Worm (Caenorhabditis elegans) whole organism, young adult: ENCODE results near the gene R05D3.9.
"Not testable (repeated sequence)": the region's sequence is repeated elsewhere in the genome, so short reads cannot be mapped to it uniquely, and the experiment has no call there.

Source experiments
- B0035.1 ChIP-seq: sonication (generic microtip); optimal IDR thresholded peaks from 2 replicates; lab custom pipeline; 2016; ENCODE audit warnings: missing genetic modification characterization, mild to moderate bottlenecking, missing compliant biosample characterization, missing genotype, missing genetic modification reagents
- B0336.3 ChIP-seq: fragments of 200-800 bp; sonication (Bioruptor generic); IDR thresholded peaks from 2 replicates; pipeline ENCODE4 v1.3.6; 2022; ENCODE audit warnings: missing genetic modification characterization, missing compliant biosample characterization
- C06A6.2 ChIP-seq: fragments of 200-800 bp; sonication (Bioruptor generic); conservative IDR thresholded peaks from 2 replicates; pipeline ENCODE4 v1.3.6; 2022; ENCODE audit warnings: missing genetic modification characterization, missing compliant biosample characterization
- F10E7.11 ChIP-seq: sonication (generic microtip); optimal IDR thresholded peaks from 2 replicates; lab custom pipeline; 2017; ENCODE audit warnings: mild to moderate bottlenecking, missing genetic modification characterization, moderate library complexity, missing compliant biosample characterization
- F33H1.4 ChIP-seq: fragments of 200-800 bp; sonication (Bioruptor generic); IDR thresholded peaks from 2 replicates; pipeline ENCODE4 v1.3.6; 2022; ENCODE audit warnings: missing genetic modification reagents, missing genetic modification characterization, missing compliant biosample characterization
- T26A5.8 ChIP-seq: sonication (generic microtip); optimal IDR thresholded peaks from 2 replicates; lab custom pipeline; 2016; ENCODE audit warnings: missing genetic modification characterization, missing compliant biosample characterization
- Y53F4B.3 ChIP-seq: fragments of 200-800 bp; sonication (Bioruptor generic); IDR thresholded peaks from 2 replicates; pipeline ENCODE4 v1.3.6; 2022; ENCODE audit warnings: missing genetic modification reagents, missing genetic modification characterization, missing compliant biosample characterization
- Y56A3A.18 ChIP-seq: fragments of 200-800 bp; sonication (Bioruptor generic); IDR thresholded peaks from 2 replicates; pipeline ENCODE4 v1.3.6; 2022; ENCODE audit warnings: missing genetic modification reagents, missing genetic modification characterization, missing compliant biosample characterization
- Y79H2A.3 ChIP-seq: fragments of 200-800 bp; sonication (Bioruptor generic); conservative IDR thresholded peaks from 2 replicates; pipeline ENCODE4 v1.3.6; 2022; ENCODE audit warnings: missing genetic modification reagents, missing genetic modification characterization, missing compliant biosample characterization
- attf-5 ChIP-seq: fragments of 200-800 bp; sonication (Bioruptor generic); optimal IDR thresholded peaks from 2 replicates; lab custom pipeline; 2018; ENCODE audit warnings: mild to moderate bottlenecking, missing genetic modification characterization, missing compliant biosample characterization
- attf-6 ChIP-seq: fragments of 200-800 bp; sonication (Bioruptor generic); IDR thresholded peaks from 2 replicates; pipeline ENCODE4 v1.3.6; 2022; ENCODE audit warnings: missing genetic modification reagents, missing genetic modification characterization, missing compliant biosample characterization
- bed-2 ChIP-seq: fragments of 200-800 bp; sonication (Bioruptor generic); IDR thresholded peaks from 2 replicates; pipeline ENCODE4 v1.3.6; 2022; ENCODE audit warnings: missing genetic modification reagents, missing genetic modification characterization, missing compliant biosample characterization
- ccch-3 ChIP-seq: fragments of 200-800 bp; sonication (Bioruptor generic); optimal IDR thresholded peaks from 2 replicates; lab custom pipeline; 2018; ENCODE audit warnings: mild to moderate bottlenecking, missing genetic modification characterization, missing compliant biosample characterization
- cebp-2 ChIP-seq: fragments of 200-800 bp; sonication (Bioruptor generic); IDR thresholded peaks from 2 replicates; pipeline ENCODE4 v1.3.6; 2022; ENCODE audit warnings: missing genetic modification characterization, missing compliant biosample characterization
- ceh-40 ChIP-seq: fragments of 200-800 bp; sonication (Bioruptor generic); IDR thresholded peaks from 2 replicates; pipeline ENCODE4 v1.3.6; 2022; ENCODE audit warnings: missing genetic modification characterization, missing compliant biosample characterization
- ceh-79 ChIP-seq: sonication (generic microtip); optimal IDR thresholded peaks from 2 replicates; lab custom pipeline; 2017; ENCODE audit warnings: mild to moderate bottlenecking, missing genetic modification characterization, missing compliant biosample characterization
- efl-1 ChIP-seq: fragments of 150-350 bp; optimal IDR thresholded peaks from 2 replicates; lab custom pipeline; 2014; ENCODE audit warnings: missing biosample characterization, missing genetic modification reagents, missing genetic modification characterization
- egl-18 ChIP-seq: fragments of 200-800 bp; sonication (Bioruptor generic); IDR thresholded peaks from 2 replicates; pipeline ENCODE4 v1.3.6; 2022; ENCODE audit warnings: missing genetic modification reagents, missing genetic modification characterization, missing compliant biosample characterization
- egrh-3 ChIP-seq: fragments of 200-800 bp; sonication (Bioruptor generic); IDR thresholded peaks from 2 replicates; pipeline ENCODE4 v1.3.6; 2022; ENCODE audit warnings: missing genetic modification reagents, missing genetic modification characterization, missing compliant biosample characterization
- ekl-4 ChIP-seq: fragments of 200-800 bp; sonication (Bioruptor generic); IDR thresholded peaks from 2 replicates; pipeline ENCODE4 v1.3.6; 2022; ENCODE audit warnings: missing genetic modification reagents, missing genetic modification characterization, missing compliant biosample characterization
- ets-4 ChIP-seq: fragments of 200-800 bp; sonication (Bioruptor generic); optimal IDR thresholded peaks from 2 replicates; lab custom pipeline; 2018; ENCODE audit warnings: mild to moderate bottlenecking, missing genetic modification characterization, missing compliant biosample characterization
- him-1 ChIP-seq: sonication (generic microtip); optimal IDR thresholded peaks from 2 replicates; lab custom pipeline; 2016; ENCODE audit warnings: missing genotype, missing genetic modification reagents, missing genetic modification characterization, missing compliant biosample characterization
- hsf-1 ChIP-seq: fragments of 200-800 bp; sonication (Bioruptor generic); IDR thresholded peaks from 2 replicates; pipeline ENCODE4 v1.3.6; 2022; ENCODE audit warnings: missing genetic modification reagents, missing genetic modification characterization, missing compliant biosample characterization
- lag-1 ChIP-seq: fragments of 200-800 bp; sonication (Bioruptor generic); IDR thresholded peaks from 2 replicates; pipeline ENCODE4 v1.3.6; 2022; ENCODE audit warnings: missing genetic modification reagents, missing genetic modification characterization, missing compliant biosample characterization
- lin-40 ChIP-seq: sonication (generic microtip); optimal IDR thresholded peaks from 2 replicates; lab custom pipeline; 2016; ENCODE audit warnings: missing genetic modification characterization, mild to moderate bottlenecking, missing compliant biosample characterization, missing genotype, missing genetic modification reagents
- lin-54 ChIP-seq: fragments of 200-800 bp; sonication (Bioruptor generic); optimal IDR thresholded peaks from 2 replicates; lab custom pipeline; 2018; ENCODE audit warnings: mild to moderate bottlenecking, missing genetic modification characterization, missing compliant biosample characterization
- lir-1 ChIP-seq: fragments of 200-800 bp; sonication (Bioruptor generic); conservative IDR thresholded peaks from 2 replicates; pipeline ENCODE4 v1.3.6; 2022; ENCODE audit warnings: missing genetic modification reagents, missing genetic modification characterization, missing compliant biosample characterization
- lsl-1 ChIP-seq: fragments of 200-800 bp; sonication (Bioruptor generic); optimal IDR thresholded peaks from 2 replicates; lab custom pipeline; 2018; ENCODE audit warnings: mild to moderate bottlenecking, missing genetic modification characterization, moderate library complexity, missing compliant biosample characterization
- madf-10 ChIP-seq: sonication (generic microtip); optimal IDR thresholded peaks from 2 replicates; lab custom pipeline; 2016; ENCODE audit warnings: mild to moderate bottlenecking, missing genetic modification characterization, missing compliant biosample characterization
- madf-8 ChIP-seq: fragments of 200-800 bp; sonication (Bioruptor generic); conservative IDR thresholded peaks from 2 replicates; pipeline ENCODE4 v1.3.6; 2022; ENCODE audit warnings: missing genetic modification reagents, missing genetic modification characterization, missing compliant biosample characterization
- nfyb-1 ChIP-seq: fragments of 200-800 bp; sonication (Bioruptor generic); IDR thresholded peaks from 2 replicates; pipeline ENCODE4 v1.3.6; 2022; ENCODE audit warnings: missing genetic modification reagents, missing genetic modification characterization, missing compliant biosample characterization
- rcor-1 ChIP-seq: fragments of 200-800 bp; sonication (Bioruptor generic); IDR thresholded peaks from 2 replicates; pipeline ENCODE4 v1.3.6; 2022; ENCODE audit warnings: missing genetic modification reagents, missing genetic modification characterization, missing compliant biosample characterization
- repo-1 ChIP-seq: sonication (generic microtip); optimal IDR thresholded peaks from 2 replicates; lab custom pipeline; 2017; ENCODE audit warnings: mild to moderate bottlenecking, missing genetic modification characterization, missing compliant biosample characterization
- rpc-1 ChIP-seq, 2 experiments: fragments of 150-350 bp in 1 of 2; sonication (generic microtip) in 1 of 2; optimal IDR thresholded peaks; 2 replicates each; lab custom pipeline; 2014 to 2018; ENCODE audit warnings: missing biosample characterization in 1 of 2, missing genetic modification characterization in 1 of 2, missing genetic modification reagents in 1 of 2, missing genotype in 1 of 2
- sea-2 ChIP-seq: fragments of 200-800 bp; sonication (Bioruptor generic); IDR thresholded peaks from 2 replicates; pipeline ENCODE4 v1.3.6; 2022; ENCODE audit warnings: missing genetic modification characterization, missing compliant biosample characterization
- snpc-1.1 ChIP-seq: sonication (generic microtip); optimal IDR thresholded peaks from 2 replicates; lab custom pipeline; 2017; ENCODE audit warnings: missing genetic modification characterization, mild to moderate bottlenecking, missing compliant biosample characterization, antibody characterized with exemption, moderate library complexity, missing genotype, missing genetic modification reagents; ENCODE audit not compliant: insufficient read depth
- sptf-2 ChIP-seq: fragments of 200-800 bp; sonication (Bioruptor generic); optimal IDR thresholded peaks from 2 replicates; lab custom pipeline; 2018; ENCODE audit warnings: mild to moderate bottlenecking, missing genetic modification characterization, missing compliant biosample characterization
- tbp1 ChIP-seq: fragments of 200-800 bp; sonication (Bioruptor generic); optimal IDR thresholded peaks from 2 replicates; lab custom pipeline; 2018; ENCODE audit warnings: mild to moderate bottlenecking, missing genetic modification characterization, missing compliant biosample characterization
- unc-62 ChIP-seq: fragments of 150-350 bp; optimal IDR thresholded peaks from 2 replicates; lab custom pipeline; 2014; ENCODE audit warnings: missing biosample characterization, missing genetic modification reagents, missing genetic modification characterization
- xnd-1 ChIP-seq: sonication (generic microtip); optimal IDR thresholded peaks from 2 replicates; lab custom pipeline; 2016; ENCODE audit warnings: missing genotype, missing genetic modification reagents, missing genetic modification characterization, missing compliant biosample characterization
- ztf-22 ChIP-seq: fragments of 200-800 bp; sonication (Bioruptor generic); optimal IDR thresholded peaks from 2 replicates; lab custom pipeline; 2018; ENCODE audit warnings: mild to moderate bottlenecking, missing genetic modification characterization, moderate library complexity, missing compliant biosample characterization
- ztf-25 ChIP-seq: fragments of 200-800 bp; sonication (Bioruptor generic); IDR thresholded peaks from 2 replicates; pipeline ENCODE4 v1.3.6; 2022; ENCODE audit warnings: missing genetic modification reagents, missing genetic modification characterization, missing compliant biosample characterization
- ztf-3 ChIP-seq: fragments of 200-800 bp; sonication (Bioruptor generic); optimal IDR thresholded peaks from 2 replicates; lab custom pipeline; 2018; ENCODE audit warnings: mild to moderate bottlenecking, missing genetic modification characterization, missing compliant biosample characterization

The R05D3.9 gene

DNA sequence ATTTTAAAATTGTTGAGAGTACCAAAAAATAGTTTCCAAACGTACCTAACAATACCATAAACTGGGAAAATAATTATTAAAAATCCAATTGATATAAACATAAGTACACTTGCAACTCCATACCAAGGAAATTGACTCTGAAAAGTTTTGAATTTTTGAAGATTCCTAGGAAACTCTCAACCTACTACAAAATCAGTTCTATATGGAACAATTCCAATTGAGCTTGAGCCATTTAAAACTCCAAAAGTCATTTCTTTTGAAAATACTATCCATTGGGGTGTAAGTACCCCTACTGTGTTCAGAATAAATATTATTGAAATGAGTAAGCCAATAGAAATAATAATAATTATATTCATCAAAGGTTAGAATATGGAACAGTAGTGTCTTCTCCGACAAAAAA is 29.1 kb downstream of the R05D3.9 start, which contains the start of gene clc-28:
Gene clc-28, minus strand, starts transcription at position 101 of the 400 bp plus-strand sequence.
- TF ChIP-seq egl-18 (GFP tag; lab: Robert Waterston, UW); F10E7.11 (tag; lab: Kevin White, UChicago); ceh-79: not testable (repeated sequence)

DNA sequence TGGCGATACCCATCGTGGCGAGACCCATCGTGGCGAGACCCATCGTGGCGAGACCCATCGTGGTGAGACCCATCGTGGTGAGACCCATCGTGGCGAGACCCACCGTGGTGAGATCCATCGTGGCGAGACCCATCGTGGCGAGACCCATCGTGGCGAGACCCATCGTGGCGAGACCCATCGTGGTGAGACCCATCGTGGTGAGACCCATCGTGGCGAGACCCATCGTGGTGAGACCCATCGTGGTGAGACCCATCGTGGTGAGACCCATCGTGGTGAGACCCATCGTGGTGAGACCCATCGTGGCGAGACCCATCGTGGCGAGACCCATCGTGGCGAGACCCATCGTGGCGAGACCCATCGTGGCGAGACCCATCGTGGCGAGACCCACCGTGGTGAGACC is 32.9 kb downstream of the R05D3.9 start:
- peak; percentile 30 for TF ChIP-seq F33H1.4 (GFP tag; lab: Robert Waterston, UW)
- peak; percentile 91; the same call in 1 of the 2 replicates for TF ChIP-seq egrh-3 (GFP tag; lab: Robert Waterston, UW)

DNA sequence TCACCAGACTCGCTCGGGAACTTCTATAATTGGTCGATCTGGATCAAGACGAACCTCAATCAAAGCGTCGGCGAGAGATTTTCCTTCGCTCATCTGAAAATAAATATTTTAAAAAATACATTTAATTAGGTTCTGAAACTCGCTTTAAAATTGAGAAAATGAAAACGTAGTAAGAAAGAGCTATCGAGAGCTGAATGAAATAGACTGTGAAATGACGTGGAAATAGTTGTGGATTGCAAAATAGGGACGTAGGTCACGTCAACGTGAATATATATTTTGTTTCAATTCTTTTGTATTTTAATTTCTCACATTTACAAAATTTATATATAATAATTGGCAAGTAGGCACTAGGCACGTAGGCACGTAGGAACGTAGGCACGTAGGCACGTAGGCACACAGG is 34.1 kb downstream of the R05D3.9 start, which contains the start of gene ZC262.4:
Gene ZC262.4, minus strand, starts transcription at position 101 of the 400 bp plus-strand sequence.
- TF ChIP-seq unc-62 (GFP tag; lab: Kevin White, UChicago) (no peak), attf-5 (GFP tag; lab: Kevin White, UChicago) (no peak), Y56A3A.18 (no peak), ets-4 (no peak), rcor-1 (no peak), B0336.3 (GFP tag; lab: Robert Waterston, UW) (no peak), repo-1 (no peak), nfyb-1 (no peak), lag-1 (GFP tag; lab: Robert Waterston, UW) (no peak), C06A6.2 (GFP tag; lab: Robert Waterston, UW) (no peak), lin-54 (no peak), hsf-1 (GFP tag; lab: Robert Waterston, UW) (no peak), him-1 (tag; lab: Kevin White, UChicago) (no peak), tbp1 (GFP tag; lab: Kevin White, UChicago) (no peak), ztf-3 (GFP tag; lab: Kevin White, UChicago) (no peak), bed-2 (no peak), ccch-3 (no peak), madf-10 (no peak)

DNA sequence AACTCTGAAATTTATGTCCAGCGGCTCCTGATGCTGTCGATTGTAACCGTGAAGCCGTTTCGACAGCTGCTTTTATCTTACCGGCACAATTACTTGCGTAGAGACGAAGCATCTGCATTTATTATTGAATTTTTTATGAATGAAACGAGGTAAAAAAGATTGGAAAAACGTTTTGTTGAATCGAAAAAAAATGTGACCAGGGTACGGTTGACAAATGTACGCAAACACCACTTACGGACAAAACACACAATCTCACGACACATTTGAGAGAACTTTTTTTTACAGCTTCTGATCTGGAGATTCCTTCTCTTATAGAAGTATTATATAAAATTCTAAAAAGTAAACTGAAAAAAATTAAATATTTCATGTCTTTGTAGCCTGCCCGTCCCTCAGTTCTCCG is 36.7 kb downstream of the R05D3.9 start, which contains the start of the genes mrps-18A and ZC262.2:
Gene mrps-18A, minus strand, starts transcription at position 141 of the 400 bp plus-strand sequence.
Gene ZC262.2, plus strand, starts transcription at position 284 of the 400 bp plus-strand sequence.
- TF ChIP-seq cebp-2 (GFP tag; lab: Robert Waterston, UW) (no peak), him-1 (tag; lab: Kevin White, UChicago) (peak; percentile 4), ets-4 (no peak), attf-5 (GFP tag; lab: Kevin White, UChicago) (peak; percentile 10), sptf-2 (no peak), attf-6 (no peak), ztf-22 (GFP tag; lab: Kevin White, UChicago) (no peak), lsl-1 (GFP tag; lab: Kevin White, UChicago) (peak; percentile 65)

DNA sequence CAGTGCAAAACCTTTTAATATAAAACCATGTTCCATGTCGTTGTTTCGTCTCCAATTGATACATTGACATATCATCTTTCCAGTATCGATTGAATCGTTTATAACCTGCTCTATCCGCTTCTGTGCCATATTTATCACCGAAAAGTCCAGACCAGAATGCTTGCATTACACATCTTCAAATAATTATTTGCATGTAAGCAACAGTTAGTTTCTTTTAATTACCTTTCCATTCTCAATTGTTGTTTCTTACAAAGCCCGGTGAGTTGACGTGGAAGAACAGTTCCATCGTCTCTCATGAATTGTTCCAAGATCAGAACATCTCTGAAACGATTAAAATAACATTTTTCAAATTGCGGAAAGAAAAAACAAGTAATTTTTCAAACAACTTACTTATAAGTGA is 37.3 kb downstream of the R05D3.9 start, which contains the start of gene iglr-2:
Gene iglr-2, minus strand, starts transcription at position 101 of the 400 bp plus-strand sequence.
- TF ChIP-seq ztf-25 (GFP tag; lab: Robert Waterston, UW) = no peak
- TF ChIP-seq Y79H2A.3 (GFP tag; lab: Robert Waterston, UW) = no peak
- TF ChIP-seq egl-18 (GFP tag; lab: Robert Waterston, UW) = no peak
- TF ChIP-seq efl-1 (GFP tag; lab: Kevin White, UChicago) = no peak
- no peak for TF ChIP-seq sea-2
- TF ChIP-seq madf-8 (GFP tag; lab: Robert Waterston, UW) = no peak
- TF ChIP-seq T26A5.8 = no peak
- no peak for TF ChIP-seq xnd-1 (tag; lab: Kevin White, UChicago)
- no peak for TF ChIP-seq rpc-1 (optimal IDR thresholded peaks at IDR 0.05; lab: Kevin White, UChicago)
- no peak for TF ChIP-seq rpc-1 (tag; optimal IDR thresholded peaks at IDR 0.05; lab: Kevin White, UChicago)
- no peak for TF ChIP-seq ekl-4 (GFP tag; lab: Robert Waterston, UW)
- no peak for TF ChIP-seq snpc-1.1 (tag; lab: Kevin White, UChicago)
- no peak for TF ChIP-seq lin-40 (tag; lab: Kevin White, UChicago)
- TF ChIP-seq egrh-3 (GFP tag; lab: Robert Waterston, UW) = no peak
- TF ChIP-seq B0035.1 (tag; lab: Kevin White, UChicago) = no peak
- TF ChIP-seq ceh-40 (GFP tag; lab: Robert Waterston, UW) = no peak
- TF ChIP-seq F33H1.4 (GFP tag; lab: Robert Waterston, UW) = no peak
- no peak for TF ChIP-seq Y53F4B.3
- no peak for TF ChIP-seq lir-1
